Worm (Caenorhabditis elegans) whole organism, young adult: ENCODE results near the gene ncs-6.

ENCODE experiments used
- C17E4.6 ChIP-seq: fragments of 200-800 bp; sonication (Bioruptor generic); IDR thresholded peaks from 2 replicates; pipeline ENCODE4 v1.3.6; 2022; ENCODE audit warnings: missing genetic modification reagents, missing genetic modification characterization, missing compliant biosample characterization
- D2030.7 ChIP-seq: fragments of 200-800 bp; sonication (Bioruptor generic); IDR thresholded peaks from 2 replicates; pipeline ENCODE4 v1.3.6; 2022; ENCODE audit warnings: missing genetic modification reagents, missing genetic modification characterization, missing compliant biosample characterization
- F33H1.4 ChIP-seq: fragments of 200-800 bp; sonication (Bioruptor generic); IDR thresholded peaks from 2 replicates; pipeline ENCODE4 v1.3.6; 2022; ENCODE audit warnings: missing genetic modification reagents, missing genetic modification characterization, missing compliant biosample characterization
- F39B2.1 ChIP-seq: fragments of 200-800 bp; sonication (Bioruptor generic); IDR thresholded peaks from 2 replicates; pipeline ENCODE4 v1.3.6; 2022; ENCODE audit warnings: missing genetic modification reagents, missing genetic modification characterization, missing compliant biosample characterization
- K12H6.12 ChIP-seq: fragments of 200-800 bp; sonication (Bioruptor generic); optimal IDR thresholded peaks from 2 replicates; lab custom pipeline; 2018; ENCODE audit warnings: mild to moderate bottlenecking, missing genetic modification characterization, missing compliant biosample characterization
- T26A5.8 ChIP-seq: sonication (generic microtip); optimal IDR thresholded peaks from 2 replicates; lab custom pipeline; 2016; ENCODE audit warnings: missing genetic modification characterization, missing compliant biosample characterization
- Y53G8AR.9 ChIP-seq: fragments of 200-800 bp; sonication (Bioruptor generic); conservative IDR thresholded peaks from 2 replicates; pipeline ENCODE4 v1.3.6; 2022; ENCODE audit warnings: missing genetic modification reagents, missing genetic modification characterization, missing compliant biosample characterization
- akir-1 ChIP-seq: fragments of 200-800 bp; sonication (Bioruptor generic); optimal IDR thresholded peaks from 2 replicates; lab custom pipeline; 2018; ENCODE audit warnings: mild to moderate bottlenecking, missing genetic modification characterization, moderate library complexity, missing compliant biosample characterization
- athp-1 ChIP-seq: sonication (generic microtip); optimal IDR thresholded peaks from 2 replicates; lab custom pipeline; 2017; ENCODE audit warnings: mild to moderate bottlenecking, missing genetic modification characterization, missing compliant biosample characterization
- bed-1 ChIP-seq: fragments of 200-800 bp; sonication (Bioruptor generic); IDR thresholded peaks from 2 replicates; pipeline ENCODE4 v1.3.6; 2022; ENCODE audit warnings: missing genetic modification reagents, missing genetic modification characterization, missing compliant biosample characterization
- ccch-3 ChIP-seq: fragments of 200-800 bp; sonication (Bioruptor generic); optimal IDR thresholded peaks from 2 replicates; lab custom pipeline; 2018; ENCODE audit warnings: mild to moderate bottlenecking, missing genetic modification characterization, missing compliant biosample characterization
- cebp-1 ChIP-seq, 2 experiments: fragments of 200-800 bp in 1 of 2; sonication (Bioruptor generic) in 1 of 2; sonication (generic microtip) in 1 of 2; IDR thresholded peaks in 1 of 2; optimal IDR thresholded peaks in 1 of 2; 2 replicates each; pipeline versions ENCODE4 v1.3.6 to Lab custom; 2017 to 2022; ENCODE audit warnings: missing compliant biosample characterization in 2 of 2, missing genetic modification characterization in 2 of 2, mild to moderate bottlenecking in 1 of 2, missing genetic modification reagents in 1 of 2, moderate library complexity in 1 of 2
- ceh-91 ChIP-seq: fragments of 200-800 bp; sonication (Bioruptor generic); IDR thresholded peaks from 2 replicates; pipeline ENCODE4 v1.3.6; 2022; ENCODE audit warnings: missing genetic modification reagents, missing genetic modification characterization, missing compliant biosample characterization
- chd-7 ChIP-seq: sonication (generic microtip); optimal IDR thresholded peaks from 2 replicates; lab custom pipeline; 2016; ENCODE audit warnings: mild to moderate bottlenecking, missing genetic modification characterization, moderate library complexity, missing compliant biosample characterization
- efl-1 ChIP-seq: fragments of 150-350 bp; optimal IDR thresholded peaks from 2 replicates; lab custom pipeline; 2014; ENCODE audit warnings: missing biosample characterization, missing genetic modification reagents, missing genetic modification characterization
- egl-44 ChIP-seq: fragments of 200-800 bp; sonication (Bioruptor generic); IDR thresholded peaks from 2 replicates; pipeline ENCODE4 v1.3.6; 2022; ENCODE audit warnings: missing genetic modification reagents, missing genetic modification characterization, missing compliant biosample characterization
- egrh-3 ChIP-seq: fragments of 200-800 bp; sonication (Bioruptor generic); IDR thresholded peaks from 2 replicates; pipeline ENCODE4 v1.3.6; 2022; ENCODE audit warnings: missing genetic modification reagents, missing genetic modification characterization, missing compliant biosample characterization
- ekl-4 ChIP-seq: fragments of 200-800 bp; sonication (Bioruptor generic); IDR thresholded peaks from 2 replicates; pipeline ENCODE4 v1.3.6; 2022; ENCODE audit warnings: missing genetic modification reagents, missing genetic modification characterization, missing compliant biosample characterization
- hrde-1 ChIP-seq: sonication (generic microtip); optimal IDR thresholded peaks from 2 replicates; lab custom pipeline; 2016; ENCODE audit warnings: missing genetic modification characterization, mild to moderate bottlenecking, missing compliant biosample characterization, moderate library complexity, missing genotype, missing genetic modification reagents, borderline replicate concordance
- lag-1 ChIP-seq: fragments of 200-800 bp; sonication (Bioruptor generic); IDR thresholded peaks from 2 replicates; pipeline ENCODE4 v1.3.6; 2022; ENCODE audit warnings: missing genetic modification reagents, missing genetic modification characterization, missing compliant biosample characterization
- lin-26 ChIP-seq: fragments of 200-800 bp; sonication (Bioruptor generic); IDR thresholded peaks from 2 replicates; pipeline ENCODE4 v1.3.6; 2022; ENCODE audit warnings: missing genetic modification reagents, missing genetic modification characterization, missing compliant biosample characterization
- lin-35 ChIP-seq, 3 experiments: fragments of 150-350 bp in 2 of 3; sonication (generic microtip) in 1 of 3; optimal IDR thresholded peaks; 2 replicates each; lab custom pipeline; 2014 to 2018; ENCODE audit warnings: missing biosample characterization in 3 of 3, missing genetic modification characterization in 3 of 3, missing genetic modification reagents in 3 of 3
- lin-54 ChIP-seq: fragments of 200-800 bp; sonication (Bioruptor generic); optimal IDR thresholded peaks from 2 replicates; lab custom pipeline; 2018; ENCODE audit warnings: mild to moderate bottlenecking, missing genetic modification characterization, missing compliant biosample characterization
- lir-1 ChIP-seq: fragments of 200-800 bp; sonication (Bioruptor generic); conservative IDR thresholded peaks from 2 replicates; pipeline ENCODE4 v1.3.6; 2022; ENCODE audit warnings: missing genetic modification reagents, missing genetic modification characterization, missing compliant biosample characterization
- lsl-1 ChIP-seq: fragments of 200-800 bp; sonication (Bioruptor generic); optimal IDR thresholded peaks from 2 replicates; lab custom pipeline; 2018; ENCODE audit warnings: mild to moderate bottlenecking, missing genetic modification characterization, moderate library complexity, missing compliant biosample characterization
- madf-6 ChIP-seq: fragments of 200-800 bp; sonication (Bioruptor generic); IDR thresholded peaks from 2 replicates; pipeline ENCODE4 v1.3.6; 2022; ENCODE audit warnings: missing genetic modification reagents, missing genetic modification characterization, missing compliant biosample characterization
- madf-8 ChIP-seq: fragments of 200-800 bp; sonication (Bioruptor generic); conservative IDR thresholded peaks from 2 replicates; pipeline ENCODE4 v1.3.6; 2022; ENCODE audit warnings: missing genetic modification reagents, missing genetic modification characterization, missing compliant biosample characterization
- mcd-1 ChIP-seq: fragments of 200-800 bp; sonication (Bioruptor generic); IDR thresholded peaks from 2 replicates; pipeline ENCODE4 v1.3.6; 2022; ENCODE audit warnings: missing genetic modification reagents, missing genetic modification characterization, missing compliant biosample characterization
- mel-28 ChIP-seq: sonication (generic microtip); optimal IDR thresholded peaks from 2 replicates; lab custom pipeline; 2016; ENCODE audit warnings: borderline replicate concordance, mild to moderate bottlenecking, missing genetic modification characterization, missing compliant biosample characterization
- nhr-27 ChIP-seq: fragments of 200-800 bp; sonication (Bioruptor generic); optimal IDR thresholded peaks from 2 replicates; lab custom pipeline; 2018; ENCODE audit warnings: mild to moderate bottlenecking, missing genetic modification characterization, moderate library complexity, missing compliant biosample characterization
- rec-8 ChIP-seq, 2 experiments: sonication (generic microtip); optimal IDR thresholded peaks; 2 replicates each; lab custom pipeline; 2016; ENCODE audit warnings: mild to moderate bottlenecking in 2 of 2, missing genetic modification characterization in 2 of 2, missing genetic modification reagents in 2 of 2, missing genotype in 2 of 2, missing biosample characterization in 1 of 2, missing compliant biosample characterization in 1 of 2, moderate library complexity in 1 of 2
- rpc-1 ChIP-seq, 2 experiments: fragments of 150-350 bp in 1 of 2; sonication (generic microtip) in 1 of 2; optimal IDR thresholded peaks; 2 replicates each; lab custom pipeline; 2014 to 2018; ENCODE audit warnings: missing biosample characterization in 1 of 2, missing genetic modification characterization in 1 of 2, missing genetic modification reagents in 1 of 2, missing genotype in 1 of 2
- snpc-1.3 ChIP-seq: sonication (generic microtip); optimal IDR thresholded peaks from 2 replicates; lab custom pipeline; 2017; ENCODE audit warnings: missing genetic modification characterization, mild to moderate bottlenecking, missing compliant biosample characterization, antibody characterized with exemption, moderate library complexity, missing genotype, missing genetic modification reagents; ENCODE audit not compliant: insufficient read depth
- snpc-3.4 ChIP-seq: sonication (generic microtip); optimal IDR thresholded peaks from 2 replicates; lab custom pipeline; 2017; ENCODE audit warnings: missing genetic modification characterization, mild to moderate bottlenecking, missing compliant biosample characterization, antibody characterized with exemption, moderate library complexity, missing genotype, missing genetic modification reagents
- xnd-1 ChIP-seq: sonication (generic microtip); optimal IDR thresholded peaks from 2 replicates; lab custom pipeline; 2016; ENCODE audit warnings: missing genotype, missing genetic modification reagents, missing genetic modification characterization, missing compliant biosample characterization
- zfh-2 ChIP-seq: fragments of 200-800 bp; sonication (Bioruptor generic); conservative IDR thresholded peaks from 2 replicates; pipeline ENCODE4 v1.3.6; 2022; ENCODE audit warnings: missing genetic modification reagents, missing genetic modification characterization, missing compliant biosample characterization
- ztf-26 ChIP-seq: sonication (generic microtip); optimal IDR thresholded peaks from 2 replicates; lab custom pipeline; 2017; ENCODE audit warnings: missing genetic modification characterization, missing compliant biosample characterization
- ztf-28 ChIP-seq: fragments of 200-800 bp; sonication (Bioruptor generic); IDR thresholded peaks from 2 replicates; pipeline ENCODE4 v1.3.6; 2022; ENCODE audit warnings: missing genetic modification reagents, missing genetic modification characterization, missing compliant biosample characterization
- ztf-6 ChIP-seq: fragments of 200-800 bp; sonication (Bioruptor generic); IDR thresholded peaks from 2 replicates; pipeline ENCODE4 v1.3.6; 2022; ENCODE audit warnings: missing genetic modification reagents, missing genetic modification characterization, missing compliant biosample characterization

ncs-6 gene

ce11 chrII:3546381-3546931 is 18.1 kb upstream of the ncs-6 start, which contains the start of gene apd-3:
Gene apd-3, minus strand, starts transcription at chrII:3546431.
- peak; percentile 58 for TF ChIP-seq D2030.7 (GFP tag; lab: Robert Waterston, UW)
- TF ChIP-seq madf-8 (GFP tag; lab: Robert Waterston, UW), result peak; percentile 82
- no peak for TF ChIP-seq lir-1 (GFP tag; lab: Robert Waterston, UW)
- TF ChIP-seq ceh-91 (GFP tag; lab: Robert Waterston, UW), result 0 out of 2 replicates have a peak, but pooled peaks have one; percentile 38
- TF ChIP-seq xnd-1 (tag; lab: Kevin White, UChicago), result peak; percentile 97
- peak; percentile 4 for TF ChIP-seq lin-54 (GFP tag; lab: Kevin White, UChicago)
- peak; percentile 19 for TF ChIP-seq snpc-1.3
- TF ChIP-seq mcd-1 (GFP tag; lab: Robert Waterston, UW), result peak; percentile 32; the same call in 1 of the 2 replicates
- peak; percentile 10 for TF ChIP-seq snpc-3.4
- no peak for TF ChIP-seq rec-8 (tag; optimal IDR thresholded peaks at IDR 0.05; lab: Kevin White, UChicago)
- peak; percentile 98 for TF ChIP-seq lsl-1 (GFP tag; lab: Kevin White, UChicago)
- peak; percentile 93 for TF ChIP-seq F33H1.4 (GFP tag; lab: Robert Waterston, UW)
- TF ChIP-seq efl-1 (GFP tag; lab: Kevin White, UChicago), result peak; percentile 27
- no peak for TF ChIP-seq ztf-6 (GFP tag; lab: Robert Waterston, UW)
- no peak for TF ChIP-seq cebp-1 (GFP tag; IDR thresholded peaks at IDR 0.05; lab: Robert Waterston, UW)
- TF ChIP-seq cebp-1 (tag; optimal IDR thresholded peaks at IDR 0.05; lab: Kevin White, UChicago), result no peak
- TF ChIP-seq bed-1 (GFP tag; lab: Robert Waterston, UW), result no peak
- peak; percentile 95 for TF ChIP-seq madf-6 (GFP tag; lab: Robert Waterston, UW)

- no peak for TF ChIP-seq mel-28 (tag; lab: Kevin White, UChicago)
- TF ChIP-seq egl-44, result no peak
- no peak for TF ChIP-seq athp-1 (tag; lab: Kevin White, UChicago)
- TF ChIP-seq ekl-4 (GFP tag; lab: Robert Waterston, UW), result no peak
- TF ChIP-seq egrh-3 (GFP tag; lab: Robert Waterston, UW), result peak; percentile 42; the same call in 1 of the 2 replicates
- TF ChIP-seq Y53G8AR.9, result no peak
- TF ChIP-seq hrde-1 (tag; lab: Kevin White, UChicago), result no peak
- no peak for TF ChIP-seq lin-26
- no peak for TF ChIP-seq ceh-91 (GFP tag; lab: Robert Waterston, UW)
- TF ChIP-seq ztf-26 (tag; lab: Kevin White, UChicago), result no peak
- TF ChIP-seq rpc-1 (optimal IDR thresholded peaks at IDR 0.05; lab: Kevin White, UChicago), result no peak
- TF ChIP-seq rpc-1 (tag; optimal IDR thresholded peaks at IDR 0.05; lab: Kevin White, UChicago), result no peak
- TF ChIP-seq mcd-1 (GFP tag; lab: Robert Waterston, UW), result 0 out of 2 replicates have a peak, but pooled peaks have one; percentile 18
- TF ChIP-seq F33H1.4 (GFP tag; lab: Robert Waterston, UW), result no peak
- no peak for TF ChIP-seq F39B2.1
- TF ChIP-seq akir-1 (GFP tag; lab: Kevin White, UChicago), result no peak
- TF ChIP-seq K12H6.12 (tag; lab: Kevin White, UChicago), result no peak
- TF ChIP-seq nhr-27, result no peak
- no peak for TF ChIP-seq T26A5.8
- no peak for TF ChIP-seq lin-35 (GFP tag; optimal IDR thresholded peaks at IDR 0.05; lab: Kevin White, UChicago)
- TF ChIP-seq lin-54 (GFP tag; lab: Kevin White, UChicago), result no peak
- no peak for TF ChIP-seq ccch-3
- TF ChIP-seq chd-7 (tag; lab: Kevin White, UChicago), result no peak
- TF ChIP-seq ztf-28 (GFP tag; lab: Robert Waterston, UW), result no peak
- no peak for TF ChIP-seq C17E4.6 (GFP tag; lab: Robert Waterston, UW)
- TF ChIP-seq zfh-2, result peak; percentile 69
- no peak for TF ChIP-seq lag-1 (GFP tag; lab: Robert Waterston, UW)
- TF ChIP-seq madf-6 (GFP tag; lab: Robert Waterston, UW), result no peak
Measured at ce11 chrII:3540151-3540550, 11.8 kb upstream of the ncs-6 start.
